Worm (Caenorhabditis elegans): ENCODE results near the gene swsn-1.

The swsn-1 gene

DNA sequence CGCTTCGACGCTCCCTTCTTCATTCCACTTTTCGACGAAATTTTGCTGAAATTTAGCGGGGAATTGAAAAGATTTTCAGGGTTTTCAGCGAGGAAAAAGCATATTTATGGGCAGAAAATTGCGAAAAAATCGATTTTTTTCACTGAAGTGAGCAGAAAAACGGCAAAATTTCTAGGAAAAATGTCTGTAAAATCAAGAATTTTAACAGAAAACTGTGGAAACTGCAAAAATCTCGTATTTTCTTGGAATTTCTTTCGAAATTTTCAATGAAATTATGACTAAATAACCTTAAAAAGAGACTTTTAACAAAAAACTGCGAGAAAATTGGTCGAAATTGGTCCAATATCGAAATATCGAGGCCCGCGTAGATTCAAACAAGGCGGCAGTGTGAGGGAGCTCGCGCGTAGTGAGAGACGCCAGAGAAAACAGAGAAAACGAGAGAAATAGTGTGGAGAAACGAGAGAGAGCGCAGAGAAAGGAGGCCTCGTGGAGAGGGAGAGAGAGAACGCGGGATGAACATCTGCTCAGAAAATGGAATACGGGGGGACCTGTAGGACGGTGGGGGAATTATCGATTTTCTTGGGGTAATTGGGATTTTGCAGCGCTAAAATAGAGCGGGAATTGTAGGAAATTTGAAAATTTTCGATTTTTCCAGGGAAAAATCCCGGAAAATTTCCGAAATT lies at the start of gene swsn-1:
TSS of gene swsn-1 (minus strand) at position 51 of the 683 bp plus-strand sequence.
- peak; percentile 69 for TF ChIP-seq aha-1 (tag)
- TF ChIP-seq nhr-11 (tag; optimal IDR thresholded peaks at IDR 0.05), result no peak
- TF ChIP-seq lin-1 (GFP tag; IDR thresholded peaks at IDR 0.05), result no peak
- TF ChIP-seq nhr-28 (tag; optimal IDR thresholded peaks at IDR 0.05), result peak; percentile 21
- TF ChIP-seq tag-97 (GFP tag; IDR thresholded peaks at IDR 0.05), result no peak
- no peak for TF ChIP-seq F44E2.7 (GFP tag; IDR thresholded peaks at IDR 0.05)
- TF ChIP-seq duxl-1 (tag; optimal IDR thresholded peaks at IDR 0.05; ENCODE audit: poor library complexity), result no peak
- TF ChIP-seq rbr-2 (tag; optimal IDR thresholded peaks at IDR 0.05), result peak; percentile 12
- no peak for TF ChIP-seq spr-3 (GFP tag; optimal IDR thresholded peaks at IDR 0.05)
- TF ChIP-seq Y75B8A.6 (GFP tag; IDR thresholded peaks at IDR 0.05), result no peak
- TF ChIP-seq snpc-1.2 (GFP tag; IDR thresholded peaks at IDR 0.05), result no peak
- TF ChIP-seq nhr-10 (tag; optimal IDR thresholded peaks at IDR 0.05), result no peak
- no peak for TF ChIP-seq ztf-11 (tag; optimal IDR thresholded peaks at IDR 0.05)
- TF ChIP-seq lin-38 (GFP tag; IDR thresholded peaks at IDR 0.05), result peak; percentile 42; the same call in 1 of the 2 replicates
- peak; percentile 10 for TF ChIP-seq mxl-3 (GFP tag; optimal IDR thresholded peaks at IDR 0.05)
- TF ChIP-seq unc-62 (GFP tag; optimal IDR thresholded peaks at IDR 0.05 in 1 of 2), result no peak
- no peak for TF ChIP-seq unc-62 (tag; optimal IDR thresholded peaks at IDR 0.05)
- TF ChIP-seq ZK546.5 (tag; optimal IDR thresholded peaks at IDR 0.05), result no peak
- TF ChIP-seq zfp-3 (GFP tag; conservative IDR thresholded peaks at IDR 0.05), result no peak
- TF ChIP-seq Y48G9A.11 (GFP tag; IDR thresholded peaks at IDR 0.05), result no peak
- TF ChIP-seq snpc-4 (tag; optimal IDR thresholded peaks at IDR 0.05), result no peak
- TF ChIP-seq nhr-6 (tag; optimal IDR thresholded peaks at IDR 0.05), result peak; percentile 60
- peak in 1 of 2 experiments; percentile 15 for TF ChIP-seq hif-1 (tag; optimal IDR thresholded peaks at IDR 0.05)
- TF ChIP-seq lim-7 (GFP tag; IDR thresholded peaks at IDR 0.05), result no peak
- TF ChIP-seq lin-15B (tag; optimal IDR thresholded peaks at IDR 0.05), result no peak
- no peak for TF ChIP-seq zfp-2 (tag; optimal IDR thresholded peaks at IDR 0.05)
- TF ChIP-seq php-3 (GFP tag; IDR thresholded peaks at IDR 0.05), result no peak
- no peak for TF ChIP-seq lin-39 (tag; optimal IDR thresholded peaks at IDR 0.05)
- TF ChIP-seq gei-8 (GFP tag; optimal IDR thresholded peaks at IDR 0.05), result no peak
- no peak for TF ChIP-seq zip-11 (GFP tag; IDR thresholded peaks at IDR 0.05)
- no peak for TF ChIP-seq attf-4 (tag; optimal IDR thresholded peaks at IDR 0.05)
- peak; percentile 11 for TF ChIP-seq ceh-28 (tag; optimal IDR thresholded peaks at IDR 0.05)
- no peak for TF ChIP-seq arid-1 (GFP tag; conservative IDR thresholded peaks at IDR 0.05)
- no peak for TF ChIP-seq madf-5 (GFP tag; IDR thresholded peaks at IDR 0.05)
- no peak for TF ChIP-seq zag-1 (tag; optimal IDR thresholded peaks at IDR 0.05)
- TF ChIP-seq hlh-11 (tag; optimal IDR thresholded peaks at IDR 0.05), result no peak
- no peak for TF ChIP-seq nhr-25 (tag; optimal IDR thresholded peaks at IDR 0.05; ENCODE audit: borderline replicate concordance, insufficient read depth)
- TF ChIP-seq nhr-237 (tag; optimal IDR thresholded peaks at IDR 0.05), result no peak
- no peak for TF ChIP-seq madf-9 (GFP tag; conservative IDR thresholded peaks at IDR 0.05)
- no peak for TF ChIP-seq dmd-9 (GFP tag; IDR thresholded peaks at IDR 0.05)
- no peak for TF ChIP-seq D1046.2 (GFP tag; IDR thresholded peaks at IDR 0.05)
- TF ChIP-seq unc-39 (tag; optimal IDR thresholded peaks at IDR 0.05), result no peak
- no peak for TF ChIP-seq ceh-20 (GFP tag; IDR thresholded peaks at IDR 0.05)
- TF ChIP-seq nhr-41 (GFP tag; IDR thresholded peaks at IDR 0.05), result no peak
- no peak for TF ChIP-seq mxl-2 (GFP tag; conservative IDR thresholded peaks at IDR 0.05)
- TF ChIP-seq jun-1 (tag; optimal IDR thresholded peaks at IDR 0.05), result no peak
- TF ChIP-seq fos-1 (tag; optimal IDR thresholded peaks at IDR 0.05), result no peak
- no peak for TF ChIP-seq tra-1 (GFP tag; IDR thresholded peaks at IDR 0.05)
- TF ChIP-seq aly-2 (tag; optimal IDR thresholded peaks at IDR 0.05), result no peak
- no peak for TF ChIP-seq T26A8.4 (GFP tag; IDR thresholded peaks at IDR 0.05)
- TF ChIP-seq Y105C5A.15 (GFP tag; IDR thresholded peaks at IDR 0.05), result no peak
- TF ChIP-seq egl-27 (tag; optimal IDR thresholded peaks at IDR 0.05), result no peak
